Worm (Caenorhabditis elegans) whole organism, midembryonic: ENCODE measurements around the gene nas-29.

Experiments
- flt-1 ChIP-seq: fragments of 200-800 bp; sonication (Bioruptor generic); IDR thresholded peaks from 2 replicates; pipeline ENCODE4 v1.3.6; 2022; ENCODE audit warnings: missing genetic modification characterization, missing compliant biosample characterization
- klf-2 ChIP-seq: fragments of 200-800 bp; sonication (Bioruptor generic); conservative IDR thresholded peaks from 2 replicates; pipeline ENCODE4 v1.3.6; 2022; ENCODE audit warnings: missing genetic modification reagents, missing genetic modification characterization, missing compliant biosample characterization
- tab-1 ChIP-seq: fragments of 200-800 bp; sonication (Bioruptor generic); IDR thresholded peaks from 2 replicates; pipeline ENCODE4 v1.3.6; 2022; ENCODE audit warnings: missing genetic modification characterization, missing compliant biosample characterization
- ztf-29 ChIP-seq: fragments of 200-800 bp; sonication (Bioruptor generic); IDR thresholded peaks from 2 replicates; pipeline ENCODE4 v1.3.6; 2022; ENCODE audit warnings: missing genetic modification reagents, missing genetic modification characterization, missing compliant biosample characterization

- TF ChIP-seq flt-1 (no peak), klf-2 (GFP tag; lab: Robert Waterston, UW) (no peak), tab-1 (GFP tag; lab: Robert Waterston, UW) (no peak), ztf-29 (GFP tag; lab: Robert Waterston, UW) (no peak)
Observed at ce11 chrII:5187934-5188333, 46.1 kb upstream of the nas-29 start.
